Worm (Caenorhabditis elegans) whole organism, early embryonic: Measurements from ENCODE around the gene C34E10.12.

Source experiments
- ama-1 ChIP-seq: fragments of 150-350 bp; optimal IDR thresholded peaks from 2 replicates; lab custom pipeline; 2014
- ceh-13 ChIP-seq: fragments of 200-800 bp; sonication (Bioruptor generic); optimal IDR thresholded peaks from 2 replicates; lab custom pipeline; 2018; ENCODE audit warnings: mild to moderate bottlenecking, missing genetic modification characterization, missing compliant biosample characterization
- ets-7 ChIP-seq: sonication (generic microtip); optimal IDR thresholded peaks from 2 replicates; lab custom pipeline; 2016; ENCODE audit warnings: missing genotype, missing genetic modification characterization, missing compliant biosample characterization
- flt-1 ChIP-seq: fragments of 200-800 bp; sonication (Bioruptor generic); IDR thresholded peaks from 2 replicates; pipeline ENCODE4 v1.3.6; 2022; ENCODE audit warnings: missing genetic modification characterization, missing compliant biosample characterization
- sea-1 ChIP-seq: fragments of 200-800 bp; sonication (Bioruptor generic); conservative IDR thresholded peaks from 2 replicates; pipeline ENCODE4 v1.3.6; 2022; ENCODE audit warnings: missing genetic modification characterization, missing compliant biosample characterization
- tbx-37 ChIP-seq: fragments of 200-800 bp; sonication (Bioruptor generic); conservative IDR thresholded peaks from 2 replicates; pipeline ENCODE4 v1.3.6; 2022; ENCODE audit warnings: missing genetic modification reagents, missing genetic modification characterization, missing compliant biosample characterization

DNA sequence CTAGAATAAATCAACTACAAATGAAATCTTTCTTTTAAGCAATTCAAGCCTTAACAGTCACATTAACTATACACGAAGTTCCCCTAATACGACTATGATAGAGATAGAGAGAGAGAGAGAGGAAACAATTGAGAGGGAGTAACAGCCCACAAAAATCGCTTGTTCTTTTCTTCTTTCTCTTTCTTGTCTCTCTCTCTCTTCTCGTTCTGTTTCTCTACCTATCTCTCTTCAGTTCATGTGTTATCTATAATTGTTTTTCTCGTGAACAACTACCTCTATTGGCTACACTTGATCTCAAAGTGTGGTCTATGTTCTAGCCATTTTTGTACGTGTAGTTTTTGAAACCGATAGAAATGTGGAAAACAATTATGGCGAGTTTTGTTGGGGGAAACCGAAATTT lies 25.0 kb downstream of the C34E10.12 start:
- no peak for TF ChIP-seq ets-7 (tag; lab: Kevin White, UChicago)
- no peak for TF ChIP-seq flt-1 (GFP tag; lab: Robert Waterston, UW)
- TF ChIP-seq sea-1 (GFP tag; lab: Robert Waterston, UW), result no peak
- no peak for TF ChIP-seq ceh-13 (GFP tag; lab: Kevin White, UChicago)
- TF ChIP-seq ama-1 (lab: Kevin White, UChicago), result no peak
- TF ChIP-seq tbx-37 (GFP tag; lab: Robert Waterston, UW), result no peak
